Worm (Caenorhabditis elegans) whole organism, L4/young adult: ENCODE results near the gene ZC13.10.
A peak's percentile ranks its signal among the peaks of the same experiment; 100 is the strongest.

Source experiments
- W03F9.2 ChIP-seq: fragments of 150-350 bp; optimal IDR thresholded peaks from 2 replicates; lab custom pipeline; 2014; ENCODE audit warnings: missing biosample characterization, missing genetic modification characterization
- dao-5 ChIP-seq: sonication (generic microtip); optimal IDR thresholded peaks from 2 replicates; lab custom pipeline; 2016; ENCODE audit warnings: missing genotype, missing genetic modification characterization, moderate library complexity, missing compliant biosample characterization
- him-1 ChIP-seq: sonication (generic microtip); optimal IDR thresholded peaks from 2 replicates; lab custom pipeline; 2016; ENCODE audit warnings: missing genotype, missing genetic modification reagents, missing genetic modification characterization, missing compliant biosample characterization

ZC13.10 gene

ce11 chrX:915510-915909 is 13.1 kb upstream of the ZC13.10 start, which contains the start of gene sel-12:
TSS of gene sel-12 (plus strand) at chrX:915867.
- TF ChIP-seq dao-5 (tag; lab: Kevin White, UChicago) (no peak), him-1 (no peak), W03F9.2 (tag; lab: Kevin White, UChicago) (no peak)

ce11 chrX:912990-913389 is 10.6 kb upstream of the ZC13.10 start, which contains the start of gene F35H12.6:
TSS of gene F35H12.6 (plus strand) at chrX:913290.
- TF ChIP-seq him-1 (no peak), dao-5 (tag; lab: Kevin White, UChicago) (no peak), W03F9.2 (tag; lab: Kevin White, UChicago) (no peak)

ce11 chrX:912564-912963 is 10.2 kb upstream of the ZC13.10 start:
- no peak for TF ChIP-seq dao-5 (tag; lab: Kevin White, UChicago)
- TF ChIP-seq W03F9.2 (tag; lab: Kevin White, UChicago): no peak
- no peak for TF ChIP-seq him-1

ce11 chrX:910337-910736 is 7.9 kb upstream of the ZC13.10 start:
- TF ChIP-seq W03F9.2 (tag; lab: Kevin White, UChicago) (no peak), dao-5 (tag; lab: Kevin White, UChicago) (no peak), him-1 (peak; percentile 13)

- TF ChIP-seq dao-5 (tag; lab: Kevin White, UChicago): no peak
- TF ChIP-seq him-1: no peak
- TF ChIP-seq W03F9.2 (tag; lab: Kevin White, UChicago): no peak
Observed at ce11 chrX:897948-898347, 4.5 kb downstream of the ZC13.10 start, which contains the start of gene mab-7. TSS of gene mab-7 (minus strand) at chrX:898048.

- TF ChIP-seq W03F9.2 (tag; lab: Kevin White, UChicago) (no peak), him-1 (no peak), dao-5 (tag; lab: Kevin White, UChicago) (no peak)
Observed at ce11 chrX:888294-888693, 14.1 kb downstream of the ZC13.10 start, which contains the start of gene mam-1. TSS of gene mam-1 (minus strand) at chrX:888394.

- TF ChIP-seq dao-5 (tag; lab: Kevin White, UChicago) (no peak), W03F9.2 (tag; lab: Kevin White, UChicago) (no peak), him-1 (no peak)
Observed at ce11 chrX:880367-880766, 22.0 kb downstream of the ZC13.10 start, which contains the start of gene ZC13.2. TSS of gene ZC13.2 (plus strand) at chrX:880667.

ce11 chrX:876935-877334 is 25.5 kb downstream of the ZC13.10 start, which contains the start of gene ZC13.1:
TSS of gene ZC13.1 (plus strand) at chrX:877239.
- no peak for TF ChIP-seq W03F9.2 (tag; lab: Kevin White, UChicago)
- no peak for TF ChIP-seq him-1
- TF ChIP-seq dao-5 (tag; lab: Kevin White, UChicago): no peak

- no peak for TF ChIP-seq W03F9.2 (tag; lab: Kevin White, UChicago)
- TF ChIP-seq dao-5 (tag; lab: Kevin White, UChicago): no peak
- no peak for TF ChIP-seq him-1
Observed at ce11 chrX:873634-874033, 28.8 kb downstream of the ZC13.10 start.

- TF ChIP-seq W03F9.2 (tag; lab: Kevin White, UChicago): no peak
- no peak for TF ChIP-seq him-1
- no peak for TF ChIP-seq dao-5 (tag; lab: Kevin White, UChicago)
Observed at ce11 chrX:871957-872715, 30.3 kb downstream of the ZC13.10 start, which contains the start of gene F56F10.1. TSS of gene F56F10.1 (plus strand) at chrX:872603.

- no peak for TF ChIP-seq dao-5 (tag; lab: Kevin White, UChicago)
- TF ChIP-seq him-1: no peak
- TF ChIP-seq W03F9.2 (tag; lab: Kevin White, UChicago): no peak
Observed at ce11 chrX:871020-871419, 31.4 kb downstream of the ZC13.10 start, which contains the start of gene lgl-1. TSS of gene lgl-1 (minus strand) at chrX:871089.

ce11 chrX:865214-865613 is 37.2 kb downstream of the ZC13.10 start:
- TF ChIP-seq dao-5 (tag; lab: Kevin White, UChicago) (no peak), him-1 (no peak), W03F9.2 (tag; lab: Kevin White, UChicago) (no peak)

ce11 chrX:864293-864731 is 38.1 kb downstream of the ZC13.10 start:
- TF ChIP-seq W03F9.2 (tag; lab: Kevin White, UChicago): no peak
- no peak for TF ChIP-seq dao-5 (tag; lab: Kevin White, UChicago)

- TF ChIP-seq W03F9.2 (tag; lab: Kevin White, UChicago) (no peak), dao-5 (tag; lab: Kevin White, UChicago) (no peak), him-1 (no peak)
Observed at ce11 chrX:863478-863877, 38.9 kb downstream of the ZC13.10 start, which contains the start of gene cdo-1. TSS of gene cdo-1 (minus strand) at chrX:863578.
